Worm (Caenorhabditis elegans): ENCODE results near the gene F16B12.6.

DNA sequence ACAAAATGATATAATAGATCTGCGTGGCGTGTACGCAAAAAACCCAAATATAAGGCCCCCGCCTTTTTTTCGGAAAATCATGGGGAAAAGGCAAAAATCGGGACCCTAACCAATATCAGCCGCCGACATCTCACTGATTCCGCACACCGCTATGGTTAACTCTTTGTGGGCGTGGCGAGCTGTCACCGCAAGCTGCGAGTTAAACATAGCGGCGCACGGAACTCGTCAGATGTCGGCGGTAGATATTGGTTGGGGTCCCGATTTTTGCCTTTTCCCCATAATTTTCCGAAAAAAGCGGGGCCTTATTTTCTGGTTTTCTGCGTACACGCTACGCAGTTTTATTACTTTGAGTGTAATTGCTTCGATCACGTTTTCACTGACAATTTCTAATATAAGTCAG, 16.6 kb downstream of the F16B12.6 start:
- no peak for TF ChIP-seq him-1 (tag; optimal IDR thresholded peaks at IDR 0.05)
- TF ChIP-seq dao-5 (tag; optimal IDR thresholded peaks at IDR 0.05), result no peak
- TF ChIP-seq W03F9.2 (tag; optimal IDR thresholded peaks at IDR 0.05), result no peak
